Worm (Caenorhabditis elegans): Measurements from ENCODE around the gene T15H9.4.

DNA sequence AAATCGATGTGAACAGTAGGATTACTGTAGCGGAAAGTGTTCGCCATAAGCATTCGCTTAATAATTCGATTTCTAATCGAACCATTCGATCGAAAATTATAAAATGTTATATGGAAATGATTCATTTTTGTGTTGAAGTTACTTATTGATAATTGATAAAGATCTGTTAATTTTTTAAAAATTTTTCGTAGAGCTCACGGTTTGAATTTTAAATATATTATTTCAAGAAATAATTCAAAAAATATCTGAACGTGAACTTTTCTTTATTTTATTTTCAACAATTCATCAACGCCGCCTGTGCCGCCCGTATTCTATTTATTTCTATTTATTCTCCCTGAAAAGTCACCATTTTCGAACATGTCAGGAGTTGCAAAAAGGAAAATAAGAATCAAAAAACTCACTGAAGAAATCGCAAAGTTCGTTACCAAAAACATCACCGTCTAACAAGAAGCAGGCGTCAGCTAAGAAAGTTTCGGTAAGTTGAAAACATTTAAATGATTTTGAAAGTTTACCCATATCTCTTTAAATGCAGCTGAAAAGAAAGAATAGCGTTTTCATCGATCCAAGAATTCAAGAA lies at the start of gene T15H9.4, which contains the start of gene T15H9.5:
- TF ChIP-seq mdl-1 (tag; optimal IDR thresholded peaks at IDR 0.05) (no peak), jun-1 (tag; optimal IDR thresholded peaks at IDR 0.05) (no peak), vab-7 (GFP tag; IDR thresholded peaks at IDR 0.05) (no peak), nhr-28 (tag; optimal IDR thresholded peaks at IDR 0.05) (no peak)

All from whole organism, L4 larva.